Worm (Caenorhabditis elegans) whole organism, young adult: ENCODE data around the gene hlh-6.

Experiments used
- B0035.1 ChIP-seq: sonication (generic microtip); optimal IDR thresholded peaks from 2 replicates; lab custom pipeline; 2016; ENCODE audit warnings: missing genetic modification characterization, mild to moderate bottlenecking, missing compliant biosample characterization, missing genotype, missing genetic modification reagents
- C06A6.2 ChIP-seq: fragments of 200-800 bp; sonication (Bioruptor generic); conservative IDR thresholded peaks from 2 replicates; pipeline ENCODE4 v1.3.6; 2022; ENCODE audit warnings: missing genetic modification characterization, missing compliant biosample characterization
- D2030.7 ChIP-seq: fragments of 200-800 bp; sonication (Bioruptor generic); IDR thresholded peaks from 2 replicates; pipeline ENCODE4 v1.3.6; 2022; ENCODE audit warnings: missing genetic modification reagents, missing genetic modification characterization, missing compliant biosample characterization
- F37B4.10 ChIP-seq: fragments of 200-800 bp; sonication (Bioruptor generic); IDR thresholded peaks from 2 replicates; pipeline ENCODE4 v1.3.6; 2022; ENCODE audit warnings: missing genetic modification characterization, missing compliant biosample characterization
- F49E8.2 ChIP-seq: sonication (generic microtip); optimal IDR thresholded peaks from 3 replicates; lab custom pipeline; 2017; ENCODE audit warnings: missing genetic modification characterization, mild to moderate bottlenecking, missing compliant biosample characterization, antibody characterized with exemption, moderate library complexity; ENCODE audit not compliant: insufficient read depth
- F52B5.7 ChIP-seq: sonication (generic microtip); optimal IDR thresholded peaks from 2 replicates; lab custom pipeline; 2016; ENCODE audit warnings: mild to moderate bottlenecking, missing genetic modification characterization, missing compliant biosample characterization
- F55B11.4 ChIP-seq: sonication (generic microtip); optimal IDR thresholded peaks from 2 replicates; lab custom pipeline; 2016; ENCODE audit warnings: missing compliant biosample characterization, missing genetic modification characterization, borderline replicate concordance; ENCODE audit not compliant: insufficient read depth
- T26A5.8 ChIP-seq: sonication (generic microtip); optimal IDR thresholded peaks from 2 replicates; lab custom pipeline; 2016; ENCODE audit warnings: missing genetic modification characterization, missing compliant biosample characterization
- Y56A3A.18 ChIP-seq: fragments of 200-800 bp; sonication (Bioruptor generic); IDR thresholded peaks from 2 replicates; pipeline ENCODE4 v1.3.6; 2022; ENCODE audit warnings: missing genetic modification reagents, missing genetic modification characterization, missing compliant biosample characterization
- Y79H2A.3 ChIP-seq: fragments of 200-800 bp; sonication (Bioruptor generic); conservative IDR thresholded peaks from 2 replicates; pipeline ENCODE4 v1.3.6; 2022; ENCODE audit warnings: missing genetic modification reagents, missing genetic modification characterization, missing compliant biosample characterization
- akir-1 ChIP-seq: fragments of 200-800 bp; sonication (Bioruptor generic); optimal IDR thresholded peaks from 2 replicates; lab custom pipeline; 2018; ENCODE audit warnings: mild to moderate bottlenecking, missing genetic modification characterization, moderate library complexity, missing compliant biosample characterization
- attf-5 ChIP-seq: fragments of 200-800 bp; sonication (Bioruptor generic); optimal IDR thresholded peaks from 2 replicates; lab custom pipeline; 2018; ENCODE audit warnings: mild to moderate bottlenecking, missing genetic modification characterization, missing compliant biosample characterization
- cebp-2 ChIP-seq: fragments of 200-800 bp; sonication (Bioruptor generic); IDR thresholded peaks from 2 replicates; pipeline ENCODE4 v1.3.6; 2022; ENCODE audit warnings: missing genetic modification characterization, missing compliant biosample characterization
- ceh-58 ChIP-seq: fragments of 200-800 bp; sonication (Bioruptor generic); IDR thresholded peaks from 2 replicates; pipeline ENCODE4 v1.3.6; 2022; ENCODE audit warnings: missing genetic modification characterization, missing compliant biosample characterization
- ceh-79 ChIP-seq: sonication (generic microtip); optimal IDR thresholded peaks from 2 replicates; lab custom pipeline; 2017; ENCODE audit warnings: mild to moderate bottlenecking, missing genetic modification characterization, missing compliant biosample characterization
- ceh-91 ChIP-seq: fragments of 200-800 bp; sonication (Bioruptor generic); IDR thresholded peaks from 2 replicates; pipeline ENCODE4 v1.3.6; 2022; ENCODE audit warnings: missing genetic modification reagents, missing genetic modification characterization, missing compliant biosample characterization
- chd-7 ChIP-seq: sonication (generic microtip); optimal IDR thresholded peaks from 2 replicates; lab custom pipeline; 2016; ENCODE audit warnings: mild to moderate bottlenecking, missing genetic modification characterization, moderate library complexity, missing compliant biosample characterization
- dox-1 ChIP-seq: fragments of 200-800 bp; sonication (Bioruptor generic); IDR thresholded peaks from 2 replicates; pipeline ENCODE4 v1.3.6; 2022; ENCODE audit warnings: missing genetic modification reagents, missing genetic modification characterization, missing compliant biosample characterization
- egl-44 ChIP-seq: fragments of 200-800 bp; sonication (Bioruptor generic); IDR thresholded peaks from 2 replicates; pipeline ENCODE4 v1.3.6; 2022; ENCODE audit warnings: missing genetic modification reagents, missing genetic modification characterization, missing compliant biosample characterization
- ekl-4 ChIP-seq: fragments of 200-800 bp; sonication (Bioruptor generic); IDR thresholded peaks from 2 replicates; pipeline ENCODE4 v1.3.6; 2022; ENCODE audit warnings: missing genetic modification reagents, missing genetic modification characterization, missing compliant biosample characterization
- fkh-3 ChIP-seq: sonication (generic microtip); optimal IDR thresholded peaks from 2 replicates; lab custom pipeline; 2016; ENCODE audit warnings: mild to moderate bottlenecking, missing genetic modification characterization, missing compliant biosample characterization
- him-1 ChIP-seq: sonication (generic microtip); optimal IDR thresholded peaks from 2 replicates; lab custom pipeline; 2016; ENCODE audit warnings: missing genotype, missing genetic modification reagents, missing genetic modification characterization, missing compliant biosample characterization
- lag-1 ChIP-seq: fragments of 200-800 bp; sonication (Bioruptor generic); IDR thresholded peaks from 2 replicates; pipeline ENCODE4 v1.3.6; 2022; ENCODE audit warnings: missing genetic modification reagents, missing genetic modification characterization, missing compliant biosample characterization
- let-526 ChIP-seq: fragments of 200-800 bp; sonication (Bioruptor generic); IDR thresholded peaks from 2 replicates; pipeline ENCODE4 v1.3.6; 2022; ENCODE audit warnings: missing genetic modification reagents, missing genetic modification characterization, missing compliant biosample characterization
- madf-10 ChIP-seq: sonication (generic microtip); optimal IDR thresholded peaks from 2 replicates; lab custom pipeline; 2016; ENCODE audit warnings: mild to moderate bottlenecking, missing genetic modification characterization, missing compliant biosample characterization
- madf-3 ChIP-seq: fragments of 200-800 bp; sonication (Bioruptor generic); IDR thresholded peaks from 2 replicates; pipeline ENCODE4 v1.3.6; 2022; ENCODE audit warnings: missing genetic modification reagents, missing genetic modification characterization, missing compliant biosample characterization
- madf-8 ChIP-seq: fragments of 200-800 bp; sonication (Bioruptor generic); conservative IDR thresholded peaks from 2 replicates; pipeline ENCODE4 v1.3.6; 2022; ENCODE audit warnings: missing genetic modification reagents, missing genetic modification characterization, missing compliant biosample characterization
- mes-4 ChIP-seq: sonication (generic microtip); optimal IDR thresholded peaks from 2 replicates; lab custom pipeline; 2016; ENCODE audit warnings: missing genotype, missing genetic modification characterization, missing compliant biosample characterization
- mxl-1 ChIP-seq: sonication (generic microtip); optimal IDR thresholded peaks from 2 replicates; lab custom pipeline; 2016; ENCODE audit warnings: missing genetic modification characterization, missing compliant biosample characterization
- nfya-2 ChIP-seq: fragments of 200-800 bp; sonication (Bioruptor generic); IDR thresholded peaks from 2 replicates; pipeline ENCODE4 v1.3.6; 2022; ENCODE audit warnings: missing genetic modification reagents, missing genetic modification characterization, missing compliant biosample characterization
- nfyb-1 ChIP-seq: fragments of 200-800 bp; sonication (Bioruptor generic); IDR thresholded peaks from 2 replicates; pipeline ENCODE4 v1.3.6; 2022; ENCODE audit warnings: missing genetic modification reagents, missing genetic modification characterization, missing compliant biosample characterization
- nhr-120 ChIP-seq: fragments of 200-800 bp; sonication (Bioruptor generic); IDR thresholded peaks from 2 replicates; pipeline ENCODE4 v1.3.6; 2022; ENCODE audit warnings: missing genetic modification characterization, missing compliant biosample characterization
- nhr-179 ChIP-seq: sonication (generic microtip); optimal IDR thresholded peaks from 2 replicates; lab custom pipeline; 2016; ENCODE audit warnings: mild to moderate bottlenecking, missing genetic modification characterization, missing compliant biosample characterization
- repo-1 ChIP-seq: sonication (generic microtip); optimal IDR thresholded peaks from 2 replicates; lab custom pipeline; 2017; ENCODE audit warnings: mild to moderate bottlenecking, missing genetic modification characterization, missing compliant biosample characterization
- sdz-38 ChIP-seq: sonication (generic microtip); optimal IDR thresholded peaks from 2 replicates; lab custom pipeline; 2016; ENCODE audit warnings: missing genotype, missing genetic modification characterization, missing compliant biosample characterization
- snpc-1.3 ChIP-seq: sonication (generic microtip); optimal IDR thresholded peaks from 2 replicates; lab custom pipeline; 2017; ENCODE audit warnings: missing genetic modification characterization, mild to moderate bottlenecking, missing compliant biosample characterization, antibody characterized with exemption, moderate library complexity, missing genotype, missing genetic modification reagents; ENCODE audit not compliant: insufficient read depth
- somi-1 ChIP-seq: fragments of 200-800 bp; sonication (Bioruptor generic); optimal IDR thresholded peaks from 2 replicates; lab custom pipeline; 2018; ENCODE audit warnings: mild to moderate bottlenecking, missing genetic modification characterization, missing compliant biosample characterization
- tbx-9 ChIP-seq: sonication (generic microtip); optimal IDR thresholded peaks from 2 replicates; lab custom pipeline; 2016; ENCODE audit warnings: borderline replicate concordance, missing genetic modification characterization, inconsistent platforms, missing compliant biosample characterization
- unc-130 ChIP-seq: sonication (generic microtip); optimal IDR thresholded peaks from 2 replicates; lab custom pipeline; 2016; ENCODE audit warnings: missing genetic modification reagents, missing genetic modification characterization, missing compliant biosample characterization
- unc-62 ChIP-seq: fragments of 150-350 bp; optimal IDR thresholded peaks from 2 replicates; lab custom pipeline; 2014; ENCODE audit warnings: missing biosample characterization, missing genetic modification reagents, missing genetic modification characterization
- zfh-2 ChIP-seq: fragments of 200-800 bp; sonication (Bioruptor generic); conservative IDR thresholded peaks from 2 replicates; pipeline ENCODE4 v1.3.6; 2022; ENCODE audit warnings: missing genetic modification reagents, missing genetic modification characterization, missing compliant biosample characterization
- ztf-25 ChIP-seq: fragments of 200-800 bp; sonication (Bioruptor generic); IDR thresholded peaks from 2 replicates; pipeline ENCODE4 v1.3.6; 2022; ENCODE audit warnings: missing genetic modification reagents, missing genetic modification characterization, missing compliant biosample characterization
- ztf-26 ChIP-seq: sonication (generic microtip); optimal IDR thresholded peaks from 2 replicates; lab custom pipeline; 2017; ENCODE audit warnings: missing genetic modification characterization, missing compliant biosample characterization
- ztf-28 ChIP-seq: fragments of 200-800 bp; sonication (Bioruptor generic); IDR thresholded peaks from 2 replicates; pipeline ENCODE4 v1.3.6; 2022; ENCODE audit warnings: missing genetic modification reagents, missing genetic modification characterization, missing compliant biosample characterization

Gene hlh-6

ce11 chrII:9566045-9566444 lies 48.6 kb downstream of the hlh-6 start (continued):
- TF ChIP-seq akir-1 = no peak
- peak; percentile 49 for TF ChIP-seq unc-130 (GFP tag; lab: Kevin White, UChicago)
- TF ChIP-seq chd-7 (tag; lab: Kevin White, UChicago) = peak; percentile 80
- TF ChIP-seq B0035.1 = peak; percentile 32
- TF ChIP-seq nhr-120 = 0 out of 2 replicates have a peak, but pooled peaks have one; percentile 81
- no peak for TF ChIP-seq lag-1
- TF ChIP-seq cebp-2 (GFP tag; lab: Robert Waterston, UW) = peak; percentile 69; the same call in 1 of the 2 replicates
- no peak for TF ChIP-seq unc-62 (GFP tag; lab: Kevin White, UChicago)
- TF ChIP-seq Y56A3A.18 (GFP tag; lab: Robert Waterston, UW) = peak; percentile 77; the same call in 1 of the 2 replicates
- TF ChIP-seq dox-1 (GFP tag; lab: Robert Waterston, UW) = peak; percentile 83
- 0 out of 2 replicates have a peak, but pooled peaks have one; percentile 35 for TF ChIP-seq F37B4.10 (GFP tag; lab: Robert Waterston, UW)
- peak; percentile 87 for TF ChIP-seq nfyb-1 (GFP tag; lab: Robert Waterston, UW)
- TF ChIP-seq him-1 (tag; lab: Kevin White, UChicago) = peak; percentile 98
- no peak for TF ChIP-seq tbx-9 (tag; lab: Kevin White, UChicago)
- TF ChIP-seq ekl-4 (GFP tag; lab: Robert Waterston, UW) = 0 out of 2 replicates have a peak, but pooled peaks have one; percentile 62
- TF ChIP-seq attf-5 = peak; percentile 61
- peak; percentile 7 for TF ChIP-seq fkh-3 (tag; lab: Kevin White, UChicago)
- TF ChIP-seq ztf-28 (GFP tag; lab: Robert Waterston, UW) = 0 out of 2 replicates have a peak, but pooled peaks have one; percentile 58
- 0 out of 2 replicates have a peak, but pooled peaks have one; percentile 51 for TF ChIP-seq Y79H2A.3 (GFP tag; lab: Robert Waterston, UW)
- TF ChIP-seq ceh-79 (tag; lab: Kevin White, UChicago) = no peak
- peak; percentile 45 for TF ChIP-seq F49E8.2 (tag; lab: Kevin White, UChicago)
- 0 out of 2 replicates have a peak, but pooled peaks have one; percentile 67 for TF ChIP-seq ceh-58 (GFP tag; lab: Robert Waterston, UW)
- peak; percentile 5 for TF ChIP-seq repo-1
- no peak for TF ChIP-seq ceh-91
- peak; percentile 83 for TF ChIP-seq F52B5.7 (tag; lab: Kevin White, UChicago)
- no peak; the same call in 1 of the 2 replicates for TF ChIP-seq let-526 (GFP tag; lab: Robert Waterston, UW)
- peak; percentile 67 for TF ChIP-seq D2030.7 (GFP tag; lab: Robert Waterston, UW)
- 0 out of 2 replicates have a peak, but pooled peaks have one; percentile 68 for TF ChIP-seq madf-3 (GFP tag; lab: Robert Waterston, UW)
- TF ChIP-seq zfh-2 (GFP tag; lab: Robert Waterston, UW) = no peak
- TF ChIP-seq F55B11.4 (tag; lab: Kevin White, UChicago) = no peak
- TF ChIP-seq mxl-1 (tag; lab: Kevin White, UChicago) = peak; percentile 90
- TF ChIP-seq nhr-179 = no peak
- TF ChIP-seq T26A5.8 (tag; lab: Kevin White, UChicago) = peak; percentile 62
- 0 out of 2 replicates have a peak, but pooled peaks have one; percentile 32 for TF ChIP-seq madf-8 (GFP tag; lab: Robert Waterston, UW)
- peak; percentile 97 for TF ChIP-seq ztf-25 (GFP tag; lab: Robert Waterston, UW)
- TF ChIP-seq madf-10 = peak; percentile 53
- 0 out of 2 replicates have a peak, but pooled peaks have one; percentile 17 for TF ChIP-seq C06A6.2 (GFP tag; lab: Robert Waterston, UW)
- no peak for TF ChIP-seq nfya-2 (GFP tag; lab: Robert Waterston, UW)
- peak; percentile 58 for TF ChIP-seq mes-4 (tag; lab: Kevin White, UChicago)
- no peak for TF ChIP-seq ztf-26 (tag; lab: Kevin White, UChicago)
- TF ChIP-seq egl-44 (GFP tag; lab: Robert Waterston, UW) = peak; percentile 79
- TF ChIP-seq snpc-1.3 (tag; lab: Kevin White, UChicago) = peak; percentile 55
- TF ChIP-seq sdz-38 (tag; lab: Kevin White, UChicago) = no peak
- peak; percentile 65 for TF ChIP-seq somi-1 (GFP tag; lab: Kevin White, UChicago)
